Worm (Caenorhabditis elegans): ENCODE results near the gene srsx-3.

The srsx-3 gene

DNA sequence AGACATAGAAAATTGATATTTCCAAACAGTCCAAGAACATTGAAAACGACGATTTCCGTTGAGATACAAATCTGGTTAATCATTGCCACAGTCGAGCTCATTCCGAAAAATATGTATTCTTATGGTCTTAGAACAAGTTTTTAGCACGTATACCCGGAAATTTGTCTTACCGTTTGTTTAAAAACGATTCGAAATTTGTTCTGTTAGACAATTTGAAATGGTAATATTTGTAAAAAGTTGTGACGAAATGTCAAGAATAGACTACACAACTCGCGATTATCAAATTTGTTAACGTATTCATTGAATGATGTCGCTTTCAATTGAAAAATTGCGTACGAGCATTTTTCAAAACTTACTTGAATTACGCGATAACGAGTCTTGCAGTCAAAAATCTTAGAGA, at the start of gene srsx-3:
Gene srsx-3, minus strand, starts transcription at position 101 of the 400 bp plus-strand sequence.
- TF ChIP-seq unc-62 (GFP tag; optimal IDR thresholded peaks at IDR 0.05), result no peak

- TF ChIP-seq unc-62 (GFP tag; optimal IDR thresholded peaks at IDR 0.05), result no peak
Observed at ce11 chrV:7985860-7986259, 48.8 kb upstream of the srsx-3 start, which contains the start of gene Y97E10AL.1. Gene Y97E10AL.1 (plus strand): TSS chrV:7986160.

- no peak for TF ChIP-seq unc-62 (GFP tag; optimal IDR thresholded peaks at IDR 0.05)
Observed at ce11 chrV:7983381-7984052, 46.5 kb upstream of the srsx-3 start, which contains the start of the genes natb-1 and abhd-12. Gene natb-1 (minus strand): TSS chrV:7983431. Gene abhd-12 (plus strand): TSS chrV:7983879.

- TF ChIP-seq unc-62 (GFP tag; optimal IDR thresholded peaks at IDR 0.05), result no peak
Observed at ce11 chrV:7980993-7981595, 44.0 kb upstream of the srsx-3 start, which contains the start of gene F26D11.1. Gene F26D11.1 (plus strand): TSS chrV:7981545.

ce11 chrV:7980370-7980987, 43.4 kb upstream of the srsx-3 start:
- no peak for TF ChIP-seq unc-62 (GFP tag; optimal IDR thresholded peaks at IDR 0.05)

DNA sequence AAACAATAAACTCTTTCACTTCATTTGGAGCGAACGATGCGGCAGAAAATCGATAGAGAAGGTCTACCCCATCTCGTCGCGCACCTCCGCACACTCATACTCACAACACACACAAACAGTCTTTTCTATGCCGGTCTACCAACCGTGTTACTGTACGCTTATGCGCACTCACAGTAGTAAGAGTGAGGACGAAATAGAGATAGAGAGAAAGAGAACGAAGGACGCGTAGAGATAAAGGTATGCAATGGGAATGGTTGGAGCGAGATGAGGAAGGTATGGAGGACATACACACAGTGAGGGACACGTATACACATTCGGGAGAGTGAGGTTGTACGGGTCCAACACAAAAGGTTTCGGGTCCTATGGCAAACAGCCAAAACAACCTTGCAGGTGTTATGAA, 41.7 kb upstream of the srsx-3 start:
- no peak for TF ChIP-seq unc-62 (GFP tag; optimal IDR thresholded peaks at IDR 0.05)

DNA sequence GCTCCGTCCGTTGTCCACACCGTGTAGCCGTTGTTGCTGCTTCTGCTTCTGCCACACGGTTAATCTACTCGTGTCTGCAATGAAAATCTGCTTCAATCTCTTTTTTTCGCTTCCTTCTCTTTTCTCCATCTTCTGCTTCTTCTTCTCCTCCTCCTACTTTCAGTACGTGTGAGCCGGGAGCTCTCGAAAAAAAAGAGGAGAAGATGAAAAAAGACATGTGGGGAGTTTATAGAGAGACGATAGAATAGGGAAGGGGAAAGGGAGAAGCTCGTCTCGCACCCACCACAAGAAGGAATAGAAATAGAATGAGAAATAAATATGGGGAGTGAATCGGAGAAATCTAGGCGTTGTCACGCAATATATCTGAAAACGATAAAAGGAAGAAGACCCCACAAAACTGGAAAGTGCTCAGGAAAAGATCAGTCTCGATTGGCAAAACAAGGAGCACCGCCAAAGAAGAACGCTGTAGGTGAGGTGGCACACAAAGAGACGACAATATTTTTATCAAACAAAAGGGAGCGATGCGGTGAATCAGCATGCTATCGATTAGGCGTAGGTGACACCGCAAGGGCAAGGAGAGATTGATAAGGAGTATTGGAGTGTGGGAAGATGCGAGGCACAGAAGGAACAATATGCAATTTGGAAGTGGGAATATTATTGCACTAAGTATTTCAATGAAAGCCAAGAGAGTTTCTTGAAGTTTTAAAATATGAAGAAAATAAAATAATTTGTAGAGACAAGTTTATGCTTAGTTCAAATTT, 40.8 kb upstream of the srsx-3 start, which contains the start of gene let-413:
Gene let-413, minus strand, starts transcription at position 76 of the 761 bp plus-strand sequence.
- TF ChIP-seq unc-62 (GFP tag; optimal IDR thresholded peaks at IDR 0.05), result no peak

ce11 chrV:7971376-7971775, 34.3 kb upstream of the srsx-3 start:
- TF ChIP-seq unc-62 (GFP tag; optimal IDR thresholded peaks at IDR 0.05), result no peak

- TF ChIP-seq unc-62 (GFP tag; optimal IDR thresholded peaks at IDR 0.05), result no peak
Observed at ce11 chrV:7970519-7970918, 33.5 kb upstream of the srsx-3 start.

DNA sequence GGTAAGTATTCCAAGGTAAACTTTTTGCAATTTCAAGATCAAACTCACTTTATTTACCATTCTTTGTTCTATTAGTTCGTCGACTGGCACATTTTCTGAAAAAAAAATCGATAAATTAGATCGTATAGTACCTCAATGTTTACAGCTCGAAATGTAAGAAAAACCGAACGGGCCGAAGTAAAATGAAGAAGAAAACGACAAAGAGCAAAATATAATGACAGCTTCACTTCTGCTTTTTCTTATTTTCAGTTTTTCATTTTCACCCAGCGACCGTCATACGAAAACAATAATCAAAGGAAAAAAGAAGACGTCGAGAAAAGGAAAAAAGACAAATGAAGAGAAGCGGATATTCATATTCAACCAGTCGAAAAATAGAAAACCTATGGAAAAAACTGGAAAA, 32.1 kb upstream of the srsx-3 start, which contains the start of gene che-7:
Gene che-7, minus strand, starts transcription at position 101 of the 400 bp plus-strand sequence.
- no peak for TF ChIP-seq unc-62 (GFP tag; optimal IDR thresholded peaks at IDR 0.05)

DNA sequence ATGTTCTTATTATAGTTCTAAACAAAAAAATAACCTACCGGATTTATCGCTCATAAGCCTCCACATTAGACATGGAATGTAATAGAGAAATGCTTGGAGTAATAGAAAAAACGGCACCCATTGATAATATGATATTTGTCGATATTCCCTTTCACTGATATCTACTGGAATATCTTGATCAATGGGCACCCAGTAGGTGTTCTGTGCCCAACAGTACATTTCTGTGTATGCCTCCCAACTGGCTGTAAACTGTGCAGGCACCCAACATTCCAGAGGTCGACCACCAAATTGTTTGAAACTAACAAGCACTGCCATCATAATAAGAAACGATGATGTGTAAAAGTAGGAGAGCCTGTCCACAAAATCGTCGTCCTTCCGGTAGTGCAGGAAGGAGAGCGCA, 27.4 kb upstream of the srsx-3 start:
- TF ChIP-seq unc-62 (GFP tag; optimal IDR thresholded peaks at IDR 0.05), result no peak

DNA sequence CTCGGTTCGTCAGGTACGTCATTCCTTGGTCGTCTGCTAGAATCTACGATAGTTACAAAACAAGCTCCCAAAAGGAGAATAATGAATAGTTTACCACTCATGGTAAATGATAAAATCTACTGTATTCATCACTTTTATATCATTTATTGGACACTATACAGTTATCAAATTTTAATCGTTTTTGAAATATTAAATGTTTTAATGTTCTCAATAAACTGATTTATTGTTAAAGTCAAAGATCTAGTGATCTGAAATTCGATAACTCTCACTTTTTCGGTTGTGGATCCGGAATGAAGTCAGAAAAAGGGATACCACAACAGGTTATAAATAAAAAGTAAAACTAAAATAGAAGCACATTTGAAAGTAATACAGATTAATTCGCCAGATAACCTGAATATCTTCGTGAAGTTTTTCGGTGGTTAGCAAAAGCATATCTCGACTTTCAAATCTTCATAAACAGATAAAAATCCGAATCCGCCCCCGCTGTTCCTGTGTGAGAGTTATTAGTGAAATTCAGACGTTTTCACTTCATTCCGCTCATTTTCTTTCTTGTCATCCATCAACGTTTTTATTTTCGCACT, 21.8 kb upstream of the srsx-3 start, which contains the start of the genes clec-217 and F26D11.2:
Gene clec-217, minus strand, starts transcription at position 101 of the 581 bp plus-strand sequence.
Gene F26D11.2, plus strand, starts transcription at position 531 of the 581 bp plus-strand sequence.
- no peak for TF ChIP-seq unc-62 (GFP tag; optimal IDR thresholded peaks at IDR 0.05)

DNA sequence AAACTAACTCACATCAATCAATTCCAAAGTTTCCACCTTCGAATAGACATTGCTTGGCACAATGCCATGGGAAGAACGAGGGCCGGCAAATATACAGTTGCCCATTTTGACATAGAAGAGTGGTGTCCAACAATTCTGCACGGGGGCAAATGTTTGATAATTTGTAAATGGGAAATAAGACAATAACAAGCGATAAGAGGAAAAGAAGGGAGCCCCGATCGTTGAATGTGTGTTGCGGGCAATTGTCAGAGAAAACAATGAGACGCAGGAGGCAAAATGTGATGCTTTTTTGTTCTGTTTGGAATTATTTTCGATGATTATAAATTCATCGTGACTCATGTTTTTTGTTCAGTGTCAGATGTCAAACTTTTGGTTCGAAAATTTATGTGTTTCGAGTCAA, 19.2 kb upstream of the srsx-3 start, which contains the start of gene pals-34:
Gene pals-34, minus strand, starts transcription at position 280 of the 400 bp plus-strand sequence.
- TF ChIP-seq unc-62 (GFP tag; optimal IDR thresholded peaks at IDR 0.05), result no peak

ce11 chrV:7955168-7955567, 18.1 kb upstream of the srsx-3 start, which contains the start of gene F26D11.12:
Gene F26D11.12 (minus strand): TSS chrV:7955312.
- TF ChIP-seq unc-62 (GFP tag; optimal IDR thresholded peaks at IDR 0.05), result no peak

DNA sequence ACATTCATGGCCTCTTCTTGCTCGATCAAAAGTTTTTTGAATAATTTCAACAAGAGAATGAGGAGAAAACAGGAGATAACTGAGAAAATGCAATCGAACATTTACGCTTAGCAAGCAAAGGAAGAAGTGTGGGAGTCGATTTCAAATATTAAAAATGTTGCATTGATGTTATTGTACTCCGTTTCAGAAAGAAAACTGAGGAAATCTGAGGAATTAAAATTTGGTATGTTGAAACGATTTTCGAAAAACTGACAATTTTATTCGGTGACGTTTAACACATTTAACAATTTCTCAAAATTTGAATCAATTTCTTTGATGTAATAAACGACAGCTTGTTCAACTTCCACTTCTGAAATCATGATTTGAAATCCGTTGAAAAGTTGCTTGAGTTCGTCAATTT, 17.5 kb upstream of the srsx-3 start, which contains the start of gene F26D11.13:
Gene F26D11.13, minus strand, starts transcription at position 101 of the 400 bp plus-strand sequence.
- TF ChIP-seq unc-62 (GFP tag; optimal IDR thresholded peaks at IDR 0.05), result no peak
